Fruit fly (Drosophila melanogaster) whole organism, embryonic: ENCODE data around the gene Gr98b.

Source experiments
- ATbp ChIP-seq: fragments of 200-800 bp; sonication (Bioruptor generic); optimal IDR thresholded peaks from 2 replicates; lab custom pipeline; 2017; ENCODE audit warnings: missing biosample characterization, mild to moderate bottlenecking, missing genetic modification characterization, missing genetic modification reagents
- Aef1 ChIP-seq: fragments of 200-800 bp; sonication (Bioruptor generic); IDR thresholded peaks from 3 replicates; pipeline ENCODE4 v1.3.6; 2022; ENCODE audit warnings: missing biosample characterization, missing genetic modification characterization
- CG10462 ChIP-seq: fragments of 200-800 bp; sonication (Bioruptor generic); optimal IDR thresholded peaks from 2 replicates; lab custom pipeline; 2016; ENCODE audit warnings: missing biosample characterization, missing genetic modification characterization
- CG11456 ChIP-seq: fragments of 200-800 bp; sonication (Bioruptor generic); IDR thresholded peaks from 3 replicates; pipeline ENCODE4 v1.3.6; 2022; ENCODE audit warnings: missing biosample characterization, missing genetic modification characterization
- CG1529 ChIP-seq: fragments of 200-800 bp; sonication (Bioruptor generic); optimal IDR thresholded peaks from 3 replicates; lab custom pipeline; 2018; ENCODE audit warnings: missing biosample characterization, missing genetic modification characterization
- CG17361 ChIP-seq: fragments of 200-800 bp; sonication (Bioruptor generic); IDR thresholded peaks from 3 replicates; pipeline ENCODE4 v1.3.6; 2022; ENCODE audit warnings: missing biosample characterization, missing genetic modification characterization
- CG2712 ChIP-seq: fragments of 200-800 bp; optimal IDR thresholded peaks from 3 replicates; lab custom pipeline; 2019; ENCODE audit warnings: missing biosample characterization, mild to moderate bottlenecking, missing genetic modification characterization, moderate library complexity
- CG31224 ChIP-seq: fragments of 200-800 bp; sonication (Bioruptor generic); IDR thresholded peaks from 2 replicates; pipeline ENCODE4 v1.3.6; 2022; ENCODE audit warnings: missing biosample characterization, missing genetic modification characterization
- CG3163 ChIP-seq: fragments of 200-800 bp; sonication (Bioruptor generic); optimal IDR thresholded peaks from 3 replicates; lab custom pipeline; 2016; ENCODE audit warnings: missing biosample characterization, missing genetic modification characterization
- CG3838 ChIP-seq: fragments of 200-800 bp; sonication (Bioruptor generic); optimal IDR thresholded peaks from 3 replicates; lab custom pipeline; 2016; ENCODE audit warnings: missing biosample characterization, missing genetic modification characterization
- CG4328 ChIP-seq: fragments of 200-800 bp; sonication (Bioruptor generic); optimal IDR thresholded peaks from 3 replicates; lab custom pipeline; 2017; ENCODE audit warnings: missing biosample characterization, missing genetic modification reagents, missing genetic modification characterization
- CG5245 ChIP-seq: fragments of 200-800 bp; sonication (Bioruptor generic); optimal IDR thresholded peaks from 3 replicates; lab custom pipeline; 2016; ENCODE audit warnings: missing biosample characterization, missing genetic modification characterization
- CG5953 ChIP-seq: fragments of 200-800 bp; sonication (Bioruptor generic); IDR thresholded peaks from 2 replicates; pipeline ENCODE4 v1.3.6; 2022; ENCODE audit warnings: missing biosample characterization, missing genetic modification characterization
- CG6765 ChIP-seq: fragments of 200-800 bp; sonication (Bioruptor generic); optimal IDR thresholded peaks from 3 replicates; lab custom pipeline; 2017; ENCODE audit warnings: missing biosample characterization, mild to moderate bottlenecking, missing genetic modification characterization
- CG7372 ChIP-seq: fragments of 200-800 bp; sonication (Bioruptor generic); IDR thresholded peaks from 2 replicates; pipeline ENCODE4 v1.3.6; 2022; ENCODE audit warnings: missing biosample characterization, missing genetic modification characterization
- CG7556 ChIP-seq: fragments of 200-800 bp; sonication (Bioruptor generic); optimal IDR thresholded peaks from 2 replicates; lab custom pipeline; 2017; ENCODE audit warnings: missing biosample characterization, mild to moderate bottlenecking, missing genetic modification characterization
- CG7786 ChIP-seq: fragments of 200-800 bp; sonication (Bioruptor generic); optimal IDR thresholded peaks from 2 replicates; lab custom pipeline; 2016; ENCODE audit warnings: missing biosample characterization, missing genetic modification characterization
- CG8944 ChIP-seq: fragments of 200-800 bp; sonication (Bioruptor generic); optimal IDR thresholded peaks from 3 replicates; lab custom pipeline; 2016; ENCODE audit warnings: missing biosample characterization, missing genetic modification characterization
- CG9215 ChIP-seq: fragments of 200-800 bp; sonication (Bioruptor generic); IDR thresholded peaks from 2 replicates; pipeline ENCODE4 v1.3.6; 2022; ENCODE audit warnings: missing biosample characterization, missing genetic modification characterization
- CG9817 ChIP-seq: fragments of 200-800 bp; sonication (Bioruptor generic); optimal IDR thresholded peaks from 2 replicates; lab custom pipeline; 2018; ENCODE audit warnings: missing biosample characterization, mild to moderate bottlenecking, missing genetic modification characterization, moderate library complexity
- CHES-1-like ChIP-seq: fragments of 200-800 bp; sonication (Bioruptor generic); optimal IDR thresholded peaks from 2 replicates; lab custom pipeline; 2016; ENCODE audit warnings: missing biosample characterization, missing genetic modification characterization
- CkIIα-i1 ChIP-seq: fragments of 200-800 bp; sonication (Bioruptor generic); IDR thresholded peaks from 2 replicates; pipeline ENCODE4 v1.3.6; 2022; ENCODE audit warnings: missing biosample characterization, missing genetic modification characterization
- CrebB ChIP-seq: fragments of 200-800 bp; sonication (Bioruptor generic); optimal IDR thresholded peaks from 3 replicates; lab custom pipeline; 2018; ENCODE audit warnings: missing biosample characterization, mild to moderate bottlenecking, missing genetic modification characterization
- Dad ChIP-seq: fragments of 200-800 bp; sonication (Bioruptor generic); optimal IDR thresholded peaks from 3 replicates; lab custom pipeline; 2016; ENCODE audit warnings: missing biosample characterization, missing genetic modification characterization
- Dek ChIP-seq: fragments of 200-800 bp; sonication (Bioruptor generic); optimal IDR thresholded peaks from 3 replicates; lab custom pipeline; 2019; ENCODE audit warnings: missing biosample characterization, mild to moderate bottlenecking, missing genetic modification characterization, moderate library complexity
- E2f2 ChIP-seq: fragments of 200-800 bp; sonication (Bioruptor generic); IDR thresholded peaks from 2 replicates; pipeline ENCODE4 v1.3.6; 2022; ENCODE audit warnings: missing biosample characterization, missing genetic modification characterization
- Lhr ChIP-seq: fragments of 200-800 bp; sonication (Bioruptor generic); optimal IDR thresholded peaks from 3 replicates; lab custom pipeline; 2017; ENCODE audit warnings: mild to moderate bottlenecking, missing biosample characterization, missing genetic modification reagents, missing genetic modification characterization
- Mes4 ChIP-seq: fragments of 200-800 bp; sonication (Bioruptor generic); optimal IDR thresholded peaks from 2 replicates; lab custom pipeline; 2016; ENCODE audit warnings: missing biosample characterization, missing genetic modification characterization
- Mrtf ChIP-seq: fragments of 200-800 bp; sonication (Bioruptor generic); IDR thresholded peaks from 3 replicates; pipeline ENCODE4 v1.3.6; 2022; ENCODE audit warnings: missing biosample characterization, missing genetic modification characterization
- Opbp ChIP-seq: fragments of 200-800 bp; sonication (Bioruptor generic); IDR thresholded peaks from 3 replicates; pipeline ENCODE4 v1.3.6; 2022; ENCODE audit warnings: missing biosample characterization, missing genetic modification characterization; ENCODE audit not compliant: partially characterized antibody
- Pdp1 ChIP-seq, 2 experiments: fragments of 200-800 bp; sonication (Bioruptor generic); optimal IDR thresholded peaks; 3 replicates each; lab custom pipeline; 2016; ENCODE audit warnings: missing biosample characterization in 2 of 2, missing genetic modification characterization in 2 of 2, mild to moderate bottlenecking in 1 of 2, moderate library complexity in 1 of 2
- Ravus ChIP-seq: fragments of 200-800 bp; sonication (Bioruptor generic); IDR thresholded peaks from 2 replicates; pipeline ENCODE4 v1.3.6; 2022; ENCODE audit warnings: missing biosample characterization, missing genetic modification characterization
- Tbp ChIP-seq: fragments of >200 bp; optimal IDR thresholded peaks from 2 replicates; lab custom pipeline; 2018; ENCODE audit warnings: missing biosample characterization, missing genetic modification characterization
- YL-1 ChIP-seq: fragments of 200-800 bp; sonication (Bioruptor generic); optimal IDR thresholded peaks from 3 replicates; lab custom pipeline; 2017; ENCODE audit warnings: missing biosample characterization, mild to moderate bottlenecking, missing genetic modification characterization
- ab ChIP-seq: fragments of 200-800 bp; sonication (Bioruptor generic); optimal IDR thresholded peaks from 2 replicates; lab custom pipeline; 2016; ENCODE audit warnings: missing biosample characterization, missing genetic modification characterization
- ara ChIP-seq: fragments of 200-800 bp; sonication (Bioruptor generic); IDR thresholded peaks from 2 replicates; pipeline ENCODE4 v1.3.6; 2022; ENCODE audit warnings: missing biosample characterization, missing genetic modification characterization
- ash1 ChIP-seq: fragments of 200-800 bp; sonication (Bioruptor generic); optimal IDR thresholded peaks from 2 replicates; lab custom pipeline; 2018; ENCODE audit warnings: missing biosample characterization, mild to moderate bottlenecking, missing genetic modification characterization
- corto ChIP-seq: fragments of 200-800 bp; sonication (Bioruptor generic); optimal IDR thresholded peaks from 2 replicates; lab custom pipeline; 2016; ENCODE audit warnings: missing biosample characterization, mild to moderate bottlenecking, missing genetic modification characterization, moderate library complexity
- dan ChIP-seq: fragments of 200-800 bp; sonication (Bioruptor generic); IDR thresholded peaks from 2 replicates; pipeline ENCODE4 v1.3.6; 2022; ENCODE audit warnings: missing biosample characterization, missing genetic modification characterization
- esg ChIP-seq: fragments of 200-800 bp; sonication (Bioruptor generic); conservative IDR thresholded peaks from 2 replicates; pipeline ENCODE4 v1.3.6; 2022; ENCODE audit warnings: missing biosample characterization, missing genetic modification characterization
- exex ChIP-seq: fragments of 200-800 bp; sonication (Bioruptor generic); optimal IDR thresholded peaks from 4 replicates; lab custom pipeline; 2018; ENCODE audit warnings: missing biosample characterization, mild to moderate bottlenecking, missing genetic modification characterization, moderate library complexity
- gce ChIP-seq: fragments of 200-800 bp; sonication (Bioruptor generic); IDR thresholded peaks from 3 replicates; pipeline ENCODE4 v1.3.6; 2022; ENCODE audit warnings: missing biosample characterization, missing genetic modification characterization
- gcm2 ChIP-seq: fragments of 200-800 bp; sonication (Bioruptor generic); optimal IDR thresholded peaks from 2 replicates; lab custom pipeline; 2016; ENCODE audit warnings: missing biosample characterization, missing genetic modification characterization
- gt ChIP-seq: fragments of 200-800 bp; sonication (Bioruptor generic); IDR thresholded peaks from 2 replicates; pipeline ENCODE4 v1.3.6; 2022; ENCODE audit warnings: missing biosample characterization, missing genetic modification characterization
- pita ChIP-seq: fragments of 200-800 bp; sonication (Bioruptor generic); optimal IDR thresholded peaks from 2 replicates; lab custom pipeline; 2017; ENCODE audit warnings: missing biosample characterization, mild to moderate bottlenecking, missing genetic modification characterization
- rib ChIP-seq: fragments of 200-800 bp; sonication (Bioruptor generic); IDR thresholded peaks from 2 replicates; pipeline ENCODE4 v1.3.6; 2022; ENCODE audit warnings: missing biosample characterization, missing genetic modification characterization
- sd ChIP-seq: fragments of 200-800 bp; sonication (Bioruptor generic); optimal IDR thresholded peaks from 3 replicates; lab custom pipeline; 2018; ENCODE audit warnings: missing biosample characterization, mild to moderate bottlenecking, missing genetic modification characterization, moderate library complexity
- sens-2 ChIP-seq: fragments of 200-800 bp; sonication (Bioruptor generic); IDR thresholded peaks from 2 replicates; pipeline ENCODE4 v1.3.6; 2022; ENCODE audit warnings: missing biosample characterization, missing genetic modification characterization
- sim ChIP-seq: fragments of 200-800 bp; sonication (Bioruptor generic); IDR thresholded peaks from 2 replicates; pipeline ENCODE4 v1.3.6; 2022; ENCODE audit warnings: missing biosample characterization, missing genetic modification characterization
- unc-4 ChIP-seq: fragments of 200-800 bp; sonication (Bioruptor generic); IDR thresholded peaks from 2 replicates; pipeline ENCODE4 v1.3.6; 2022; ENCODE audit warnings: missing biosample characterization, missing genetic modification characterization; ENCODE audit not compliant: partially characterized antibody
- vfl ChIP-seq: fragments of 200-800 bp; sonication (Bioruptor generic); optimal IDR thresholded peaks from 2 replicates; lab custom pipeline; 2016; ENCODE audit warnings: missing biosample characterization, missing genetic modification characterization
- zen ChIP-seq: fragments of 200-800 bp; sonication (Bioruptor generic); optimal IDR thresholded peaks from 3 replicates; lab custom pipeline; 2018; ENCODE audit warnings: missing biosample characterization, mild to moderate bottlenecking, missing genetic modification characterization, moderate library complexity

The Gr98b gene

dm6 chr3R:27553921-27554320, 11.6 kb downstream of the Gr98b start (continued):
- TF ChIP-seq CG7556 (GFP tag; lab: Kevin White, UChicago): peak; percentile 16
- TF ChIP-seq sens-2: no peak
- TF ChIP-seq E2f2 (GFP tag; lab: Robert Waterston, UW): peak; percentile 21; the same call in 1 of the 2 replicates
- no peak for TF ChIP-seq vfl (GFP tag; lab: Kevin White, UChicago)
- TF ChIP-seq CG8944: no peak
- no peak for TF ChIP-seq ab (GFP tag; lab: Kevin White, UChicago)
- peak; percentile 3 for TF ChIP-seq corto (GFP tag; lab: Kevin White, UChicago)
- TF ChIP-seq zen (tag; lab: Kevin White, UChicago): peak; percentile 55
- no peak for TF ChIP-seq gcm2 (GFP tag; lab: Kevin White, UChicago)
- no peak for TF ChIP-seq CG6765 (GFP tag; lab: Kevin White, UChicago)
- no peak for TF ChIP-seq Ravus (GFP tag; lab: Robert Waterston, UW)
- no peak for TF ChIP-seq CG7372 (GFP tag; lab: Robert Waterston, UW)
- TF ChIP-seq CG3163: no peak
- peak; percentile 63; the same call in 1 of the 2 replicates for TF ChIP-seq ara (GFP tag; lab: Robert Waterston, UW)
- TF ChIP-seq YL-1: no peak
- TF ChIP-seq ATbp (GFP tag; lab: Kevin White, UChicago): peak; percentile 59
- TF ChIP-seq CG17361 (GFP tag; lab: Robert Waterston, UW): peak; percentile 50; the same call in 2 of the 3 replicates
- peak; percentile 26; the same call in 1 of the 2 replicates for TF ChIP-seq esg (GFP tag; lab: Robert Waterston, UW)
- no peak for TF ChIP-seq Opbp
- no peak for TF ChIP-seq CG7786 (GFP tag; lab: Kevin White, UChicago)
- TF ChIP-seq Pdp1 (GFP tag; optimal IDR thresholded peaks at IDR 0.05; lab: Kevin White, UChicago): peak; percentile 5 to 49
- TF ChIP-seq CG5953 (GFP tag; lab: Robert Waterston, UW): no peak
- TF ChIP-seq Aef1: 0 out of 3 replicates have a peak, but pooled peaks have one; percentile 32
- TF ChIP-seq dan (GFP tag; lab: Robert Waterston, UW): no peak
- no peak for TF ChIP-seq CHES-1-like (GFP tag; lab: Kevin White, UChicago)
- TF ChIP-seq CG1529: peak; percentile 25
- no peak for TF ChIP-seq CkIIα-i1 (GFP tag; lab: Robert Waterston, UW)
- TF ChIP-seq CG4328 (GFP tag; lab: Kevin White, UChicago): no peak
- no peak for TF ChIP-seq Mrtf (GFP tag; lab: Robert Waterston, UW)
- TF ChIP-seq Dek (tag; lab: Kevin White, UChicago): no peak
- no peak for TF ChIP-seq Lhr (GFP tag; lab: Kevin White, UChicago)
- TF ChIP-seq Dad (GFP tag; lab: Kevin White, UChicago): no peak
- TF ChIP-seq exex (tag; lab: Kevin White, UChicago): no peak
- no peak for TF ChIP-seq ash1 (GFP tag; lab: Kevin White, UChicago)
- TF ChIP-seq CG10462 (GFP tag; lab: Kevin White, UChicago): no peak
- 0 out of 2 replicates have a peak, but pooled peaks have one; percentile 21 for TF ChIP-seq sim
- peak; percentile 69 for TF ChIP-seq CG2712 (tag; lab: Kevin White, UChicago)
- TF ChIP-seq gt (GFP tag; lab: Robert Waterston, UW): no peak
- TF ChIP-seq sd (tag; lab: Kevin White, UChicago): no peak
- TF ChIP-seq pita: no peak
- TF ChIP-seq CG3838: no peak
- TF ChIP-seq CG9215: no peak
- no peak for TF ChIP-seq Mes4 (GFP tag; lab: Kevin White, UChicago)
- TF ChIP-seq CG11456 (GFP tag; lab: Robert Waterston, UW): no peak
- TF ChIP-seq unc-4 (GFP tag; lab: Robert Waterston, UW): no peak
- no peak for TF ChIP-seq rib (GFP tag; lab: Robert Waterston, UW)
- no peak; the same call in 1 of the 2 replicates for TF ChIP-seq CG31224 (GFP tag; lab: Robert Waterston, UW)
- TF ChIP-seq gce: 0 out of 3 replicates have a peak, but pooled peaks have one; percentile 48
- TF ChIP-seq CrebB: no peak
- TF ChIP-seq CG9817 (tag; lab: Kevin White, UChicago): no peak
- peak; percentile 47 for TF ChIP-seq CG5245 (GFP tag; lab: Kevin White, UChicago)
- no peak for TF ChIP-seq Tbp
